Fruit fly (Drosophila melanogaster): ENCODE results near the gene Rop.

Rop gene

dm6 chr3L:4108072-4108843 lies 30.5 kb downstream of the Rop start, which contains the start of gene Ack (continued):
- TF ChIP-seq CG17802 (tag; optimal IDR thresholded peaks at IDR 0.05) (no peak), CG4404 (GFP tag; IDR thresholded peaks at IDR 0.05) (no peak), CG8359 (GFP tag; optimal IDR thresholded peaks at IDR 0.05; ENCODE audit: borderline replicate concordance) (no peak), gfzf (GFP tag; optimal IDR thresholded peaks at IDR 0.05) (peak; percentile 46), Hr3 (GFP tag; optimal IDR thresholded peaks at IDR 0.05) (no peak), Jarid2 (GFP tag; optimal IDR thresholded peaks at IDR 0.05) (no peak), wor (GFP tag; IDR thresholded peaks at IDR 0.05) (no peak), CG17361 (GFP tag; IDR thresholded peaks at IDR 0.05) (no peak), Antp (GFP tag; optimal IDR thresholded peaks at IDR 0.05) (no peak), Fer2 (tag; optimal IDR thresholded peaks at IDR 0.05) (no peak), Nf-YA (GFP tag; IDR thresholded peaks at IDR 0.05) (no peak), CG9437 (GFP tag; optimal IDR thresholded peaks at IDR 0.05) (no peak), Lpt (GFP tag; optimal IDR thresholded peaks at IDR 0.05) (no peak), CG10147 (GFP tag; optimal IDR thresholded peaks at IDR 0.05) (no peak), croc (GFP tag; conservative IDR thresholded peaks at IDR 0.05) (no peak), CG6791 (GFP tag; IDR thresholded peaks at IDR 0.05; ENCODE audit: partially characterized antibody) (peak; percentile 73), Xrp1 (GFP tag; IDR thresholded peaks at IDR 0.05) (no peak), HLH54F (GFP tag; optimal IDR thresholded peaks at IDR 0.05) (no peak), Hr78 (GFP tag; optimal IDR thresholded peaks at IDR 0.05) (no peak), Med (GFP tag) (peak; percentile 58), cad (GFP tag; optimal IDR thresholded peaks at IDR 0.05) (no peak), CG4730 (GFP tag; IDR thresholded peaks at IDR 0.05) (no peak), Rfx (GFP tag; IDR thresholded peaks at IDR 0.05) (no peak), CG4282 (GFP tag; optimal IDR thresholded peaks at IDR 0.05) (no peak), CG13287 (GFP tag; IDR thresholded peaks at IDR 0.05; ENCODE audit: partially characterized antibody) (peak; percentile 82), Hand (GFP tag; optimal IDR thresholded peaks at IDR 0.05) (no peak), trh (GFP tag; optimal IDR thresholded peaks at IDR 0.05) (no peak), CG11085 (GFP tag; IDR thresholded peaks at IDR 0.05) (no peak), danr (GFP tag; IDR thresholded peaks at IDR 0.05) (no peak), CG17186 (GFP tag; optimal IDR thresholded peaks at IDR 0.05) (peak; percentile 43), CG12769 (tag; optimal IDR thresholded peaks at IDR 0.05) (no peak), Neu2 (GFP tag; optimal IDR thresholded peaks at IDR 0.05; ENCODE audit: borderline replicate concordance) (no peak), exex (tag; optimal IDR thresholded peaks at IDR 0.05) (no peak), NC2α (GFP tag; optimal IDR thresholded peaks at IDR 0.05) (no peak), CG15011 (GFP tag; optimal IDR thresholded peaks at IDR 0.05) (no peak), CG3407 (GFP tag; optimal IDR thresholded peaks at IDR 0.05) (no peak), hb (GFP tag; IDR thresholded peaks at IDR 0.05; ENCODE audit: partially characterized antibody) (peak; percentile 39; the same call in 1 of the 3 replicates), CG8478 (optimal IDR thresholded peaks at IDR 0.05) (peak; percentile 26), ERR (GFP tag; optimal IDR thresholded peaks at IDR 0.05) (no peak), cg (GFP tag; optimal IDR thresholded peaks at IDR 0.05) (peak; percentile 96), jigr1 (GFP tag; IDR thresholded peaks at IDR 0.05) (no peak), lilli (GFP tag; optimal IDR thresholded peaks at IDR 0.05) (no peak), CG31388 (GFP tag; optimal IDR thresholded peaks at IDR 0.05) (no peak), CG3847 (GFP tag; IDR thresholded peaks at IDR 0.05) (no peak), GATAe (GFP tag; conservative IDR thresholded peaks at IDR 0.05) (no peak), CG17568 (GFP tag; optimal IDR thresholded peaks at IDR 0.05) (no peak), sens (GFP tag) (peak; percentile 90), sisA (GFP tag; IDR thresholded peaks at IDR 0.05) (no peak), CG13624 (GFP tag; optimal IDR thresholded peaks at IDR 0.05) (no peak), HmgZ (tag; optimal IDR thresholded peaks at IDR 0.05) (no peak), pho (GFP tag; optimal IDR thresholded peaks at IDR 0.05) (no peak)
